Fruit fly (Drosophila melanogaster) whole organism: ENCODE results near the gene CG32263.

Experiments used
- Dll ChIP-seq: fragments of >200 bp; optimal IDR thresholded peaks from 2 replicates; lab custom pipeline; 2017
- EcR ChIP-seq, 2 experiments: fragments of >200 bp; optimal IDR thresholded peaks; 2 replicates each; lab custom pipeline; 2017; ENCODE audit warnings: missing biosample characterization in 2 of 2, missing genetic modification characterization in 2 of 2, missing genetic modification reagents in 2 of 2
- pan ChIP-seq: fragments of >200 bp; optimal IDR thresholded peaks from 2 replicates; lab custom pipeline; 2017
- usp ChIP-seq: fragments of >200 bp; optimal IDR thresholded peaks from 2 replicates; lab custom pipeline; 2017; ENCODE audit warnings: missing biosample characterization, missing genetic modification characterization, mixed read lengths

dm6 chr3L:3856004-3856403 lies 45.1 kb upstream of the CG32263 start:
- no peak for TF ChIP-seq Dll
- no peak for TF ChIP-seq EcR (GFP tag; optimal IDR thresholded peaks at IDR 0.05; lab: Kevin White, UChicago)
- no peak for TF ChIP-seq pan (lab: Kevin White, UChicago)
- no peak for TF ChIP-seq usp (GFP tag; lab: Kevin White, UChicago)
